Worm (Caenorhabditis elegans): ENCODE measurements around the gene C12D5.3.

The C12D5.3 gene

ce11 chrV:7643416-7643815 is 32.6 kb upstream of the C12D5.3 start, which contains the start of gene F07C4.11:
Gene F07C4.11 (minus strand): TSS chrV:7643516.
- no peak for TF ChIP-seq mml-1 (tag; optimal IDR thresholded peaks at IDR 0.05)
- TF ChIP-seq elt-2 (tag; optimal IDR thresholded peaks at IDR 0.05), result no peak
- no peak for TF ChIP-seq aly-2 (tag; optimal IDR thresholded peaks at IDR 0.05)
- no peak for TF ChIP-seq tbx-2 (tag; optimal IDR thresholded peaks at IDR 0.05)
- TF ChIP-seq ztf-4 (tag; optimal IDR thresholded peaks at IDR 0.05), result no peak
- TF ChIP-seq nhr-11 (tag; optimal IDR thresholded peaks at IDR 0.05), result no peak
- no peak for TF ChIP-seq lsy-12 (tag; optimal IDR thresholded peaks at IDR 0.05)

- TF ChIP-seq hmg-11 (tag; optimal IDR thresholded peaks at IDR 0.05) (no peak), nhr-11 (tag; optimal IDR thresholded peaks at IDR 0.05) (no peak), elt-2 (tag; optimal IDR thresholded peaks at IDR 0.05) (no peak), nhr-43 (tag; optimal IDR thresholded peaks at IDR 0.05; ENCODE audit: poor library complexity, severe bottlenecking) (no peak)
Measured at ce11 chrV:7645454-7645853, 30.6 kb upstream of the C12D5.3 start, which contains the start of gene str-47. Gene str-47 (plus strand): TSS chrV:7645754.

ce11 chrV:7647147-7647546 is 28.9 kb upstream of the C12D5.3 start:
- TF ChIP-seq daf-12 (tag; optimal IDR thresholded peaks at IDR 0.05) (no peak), nfya-1 (tag; optimal IDR thresholded peaks at IDR 0.05; ENCODE audit: insufficient read depth) (no peak), nhr-237 (tag; optimal IDR thresholded peaks at IDR 0.05) (no peak), mdl-1 (tag; optimal IDR thresholded peaks at IDR 0.05) (no peak), ZK546.5 (tag; optimal IDR thresholded peaks at IDR 0.05) (no peak), tbx-2 (tag; optimal IDR thresholded peaks at IDR 0.05) (no peak), lin-39 (tag; optimal IDR thresholded peaks at IDR 0.05) (no peak)

ce11 chrV:7649963-7650362 is 26.0 kb upstream of the C12D5.3 start:
- TF ChIP-seq nhr-12 (tag; optimal IDR thresholded peaks at IDR 0.05) (no peak), pha-4 (tag; optimal IDR thresholded peaks at IDR 0.05) (no peak), fkh-2 (tag; optimal IDR thresholded peaks at IDR 0.05) (no peak), fkh-10 (GFP tag; optimal IDR thresholded peaks at IDR 0.05) (no peak), jun-1 (tag; optimal IDR thresholded peaks at IDR 0.05) (no peak), pqm-1 (tag; optimal IDR thresholded peaks at IDR 0.05) (no peak), nhr-28 (tag; optimal IDR thresholded peaks at IDR 0.05) (no peak), sea-2 (GFP tag; optimal IDR thresholded peaks at IDR 0.05) (no peak), R02D3.7 (tag; optimal IDR thresholded peaks at IDR 0.05) (no peak), nhr-67 (tag; optimal IDR thresholded peaks at IDR 0.05) (no peak), elt-3 (tag; optimal IDR thresholded peaks at IDR 0.05) (no peak), ceh-9 (tag; optimal IDR thresholded peaks at IDR 0.05) (no peak), aly-2 (tag; optimal IDR thresholded peaks at IDR 0.05) (no peak), nhr-43 (tag; optimal IDR thresholded peaks at IDR 0.05; ENCODE audit: poor library complexity, severe bottlenecking) (no peak), nfya-1 (tag; optimal IDR thresholded peaks at IDR 0.05; ENCODE audit: insufficient read depth) (no peak), elt-1 (tag; optimal IDR thresholded peaks at IDR 0.05) (no peak), fos-1 (tag; optimal IDR thresholded peaks at IDR 0.05) (no peak), ama-1 (optimal IDR thresholded peaks at IDR 0.05) (no peak), mml-1 (tag; optimal IDR thresholded peaks at IDR 0.05) (no peak), tbx-2 (tag; optimal IDR thresholded peaks at IDR 0.05) (no peak)

ce11 chrV:7651757-7652156 is 24.2 kb upstream of the C12D5.3 start, which contains the start of gene srh-234:
Gene srh-234 (minus strand): TSS chrV:7651857.
- TF ChIP-seq lsy-12 (tag; optimal IDR thresholded peaks at IDR 0.05) (no peak), pha-4 (tag; optimal IDR thresholded peaks at IDR 0.05) (no peak), unc-62 (GFP tag; optimal IDR thresholded peaks at IDR 0.05) (no peak)

ce11 chrV:7653567-7653966 is 22.4 kb upstream of the C12D5.3 start, which contains the start of gene srh-200:
Gene srh-200 (minus strand): TSS chrV:7653667.
- TF ChIP-seq ama-1 (optimal IDR thresholded peaks at IDR 0.05) (no peak), sea-2 (GFP tag; optimal IDR thresholded peaks at IDR 0.05) (no peak), nhr-25 (tag; optimal IDR thresholded peaks at IDR 0.05) (no peak), jun-1 (tag; optimal IDR thresholded peaks at IDR 0.05) (no peak)

Data from whole organism, L3 larva.